Worm (Caenorhabditis elegans): Measurements from ENCODE around the gene klp-19.

Gene klp-19

ce11 chrIII:13346785-13347184, 39.7 kb upstream of the klp-19 start, which contains the start of gene mtm-6:
mtm-6 (plus strand) TSS chrIII:13347085.
- TF ChIP-seq ceh-32 (tag; optimal IDR thresholded peaks at IDR 0.05; ENCODE audit: poor library complexity), result no peak
- TF ChIP-seq nhr-10 (tag; optimal IDR thresholded peaks at IDR 0.05), result no peak
- peak; percentile 25 for TF ChIP-seq hlh-11 (tag; optimal IDR thresholded peaks at IDR 0.05)
- TF ChIP-seq tra-1 (GFP tag; IDR thresholded peaks at IDR 0.05), result 0 out of 2 replicates have a peak, but pooled peaks have one; percentile 24
- no peak for TF ChIP-seq Y5F2A.4 (GFP tag; optimal IDR thresholded peaks at IDR 0.05)
- TF ChIP-seq mep-1 (tag; optimal IDR thresholded peaks at IDR 0.05), result peak; percentile 44
- TF ChIP-seq dve-1 (tag; optimal IDR thresholded peaks at IDR 0.05; ENCODE audit: insufficient read depth), result peak; percentile 17
- TF ChIP-seq tag-97 (GFP tag; IDR thresholded peaks at IDR 0.05), result no peak
- 0 out of 2 replicates have a peak, but pooled peaks have one; percentile 11 for TF ChIP-seq php-3 (GFP tag; IDR thresholded peaks at IDR 0.05)
- TF ChIP-seq saeg-2 (GFP tag; IDR thresholded peaks at IDR 0.05), result no peak

- TF ChIP-seq duxl-1 (tag; optimal IDR thresholded peaks at IDR 0.05; ENCODE audit: poor library complexity), result peak; percentile 31
- peak; percentile 36 for TF ChIP-seq mes-2 (tag; optimal IDR thresholded peaks at IDR 0.05; ENCODE audit: poor library complexity, severe bottlenecking)
- peak; percentile 1 for TF ChIP-seq pqm-1 (tag; optimal IDR thresholded peaks at IDR 0.05)
- TF ChIP-seq lin-38 (GFP tag; IDR thresholded peaks at IDR 0.05), result peak; percentile 18; the same call in 1 of the 2 replicates
- TF ChIP-seq ceh-44 (GFP tag; IDR thresholded peaks at IDR 0.05), result no peak
- peak; percentile 73 for TF ChIP-seq dve-1 (tag; optimal IDR thresholded peaks at IDR 0.05; ENCODE audit: insufficient read depth)
- TF ChIP-seq lin-29 (GFP tag; IDR thresholded peaks at IDR 0.05), result no peak
- TF ChIP-seq mdl-1 (tag; optimal IDR thresholded peaks at IDR 0.05), result no peak
- no peak for TF ChIP-seq daf-16 (GFP tag; optimal IDR thresholded peaks at IDR 0.05)
- peak; percentile 62 for TF ChIP-seq daf-16 (tag; optimal IDR thresholded peaks at IDR 0.05)
- peak; percentile 100 for TF ChIP-seq nhr-28 (tag; optimal IDR thresholded peaks at IDR 0.05)
- no peak for TF ChIP-seq T20F7.1 (GFP tag; optimal IDR thresholded peaks at IDR 0.05)
- no peak for TF ChIP-seq R02D3.7 (tag; optimal IDR thresholded peaks at IDR 0.05)
- no peak for TF ChIP-seq ctbp-1 (GFP tag; IDR thresholded peaks at IDR 0.05)
- TF ChIP-seq dpl-1 (GFP tag; optimal IDR thresholded peaks at IDR 0.05), result peak; percentile 37
- TF ChIP-seq daf-8 (GFP tag; IDR thresholded peaks at IDR 0.05), result no peak
- peak; percentile 29 for TF ChIP-seq nhr-6 (tag; optimal IDR thresholded peaks at IDR 0.05)
- no peak for TF ChIP-seq mdt-29 (GFP tag; IDR thresholded peaks at IDR 0.05)
- TF ChIP-seq ceh-82 (tag; optimal IDR thresholded peaks at IDR 0.05), result no peak
- TF ChIP-seq lin-15B (tag; optimal IDR thresholded peaks at IDR 0.05), result no peak
- TF ChIP-seq fos-1 (tag; optimal IDR thresholded peaks at IDR 0.05), result no peak
- TF ChIP-seq rbr-2 (tag; optimal IDR thresholded peaks at IDR 0.05), result no peak
- no peak for TF ChIP-seq unc-62 (GFP tag; optimal IDR thresholded peaks at IDR 0.05 in 1 of 2)
- TF ChIP-seq unc-62 (tag; optimal IDR thresholded peaks at IDR 0.05), result no peak
- TF ChIP-seq hif-1 (tag; optimal IDR thresholded peaks at IDR 0.05), result no peak
- no peak for TF ChIP-seq php-3 (GFP tag; IDR thresholded peaks at IDR 0.05)
- TF ChIP-seq saeg-2 (GFP tag; IDR thresholded peaks at IDR 0.05), result no peak
- TF ChIP-seq sdz-12 (GFP tag; optimal IDR thresholded peaks at IDR 0.05), result no peak
- TF ChIP-seq nhr-48 (tag; optimal IDR thresholded peaks at IDR 0.05), result no peak
- TF ChIP-seq mxl-3 (GFP tag; optimal IDR thresholded peaks at IDR 0.05), result no peak
- TF ChIP-seq T26A8.4 (GFP tag; IDR thresholded peaks at IDR 0.05), result no peak
- no peak for TF ChIP-seq jun-1 (tag; optimal IDR thresholded peaks at IDR 0.05)
- TF ChIP-seq nhr-11 (tag; optimal IDR thresholded peaks at IDR 0.05), result peak; percentile 77
- peak; percentile 49 for TF ChIP-seq mep-1 (tag; optimal IDR thresholded peaks at IDR 0.05)
- TF ChIP-seq dmd-6 (GFP tag; IDR thresholded peaks at IDR 0.05), result peak; percentile 40; the same call in 1 of the 2 replicates
- no peak for TF ChIP-seq snpc-4 (tag; optimal IDR thresholded peaks at IDR 0.05)
- no peak for TF ChIP-seq lin-13 (GFP tag; optimal IDR thresholded peaks at IDR 0.05)
- TF ChIP-seq lsy-2 (tag; optimal IDR thresholded peaks at IDR 0.05), result peak in 1 of 2 experiments; percentile 30
- peak; percentile 62 for TF ChIP-seq hlh-30 (tag; optimal IDR thresholded peaks at IDR 0.05; ENCODE audit: insufficient read depth)
- peak; percentile 40 for TF ChIP-seq hlh-11 (tag; optimal IDR thresholded peaks at IDR 0.05)
- no peak for TF ChIP-seq F10B5.3 (tag; optimal IDR thresholded peaks at IDR 0.05)
- no peak for TF ChIP-seq nhr-42 (GFP tag; IDR thresholded peaks at IDR 0.05)
- no peak for TF ChIP-seq unc-130 (GFP tag; optimal IDR thresholded peaks at IDR 0.05)
Measured at ce11 chrIII:13344538-13345136, 37.6 kb upstream of the klp-19 start, which contains the start of gene acaa-2. acaa-2 (plus strand) TSS chrIII:13344937.

Measured in whole organism, L4 larva.